Fruit fly (Drosophila melanogaster): ENCODE data around the gene Hr39.

- TF ChIP-seq CG34422 (GFP tag; IDR thresholded peaks at IDR 0.05) (no peak), CG6689 (GFP tag; IDR thresholded peaks at IDR 0.05) (no peak), ewg (GFP tag; optimal IDR thresholded peaks at IDR 0.05) (no peak), CG11085 (GFP tag; IDR thresholded peaks at IDR 0.05) (no peak), Adf1 (GFP tag; IDR thresholded peaks at IDR 0.05) (no peak), Sox102F (GFP tag; optimal IDR thresholded peaks at IDR 0.05) (no peak), CG17829 (tag; optimal IDR thresholded peaks at IDR 0.05) (no peak), knrl (GFP tag; IDR thresholded peaks at IDR 0.05; ENCODE audit: partially characterized antibody) (no peak), CG8924 (tag; optimal IDR thresholded peaks at IDR 0.05) (no peak), CG7745 (tag; optimal IDR thresholded peaks at IDR 0.05) (no peak), CG6791 (GFP tag; IDR thresholded peaks at IDR 0.05; ENCODE audit: partially characterized antibody) (no peak)
Measured at dm6 chr2L:21195331-21195730, 41.7 kb upstream of the Hr39 start.
